Fruit fly (Drosophila melanogaster): ENCODE data around the gene Galt.

The Galt gene

DNA sequence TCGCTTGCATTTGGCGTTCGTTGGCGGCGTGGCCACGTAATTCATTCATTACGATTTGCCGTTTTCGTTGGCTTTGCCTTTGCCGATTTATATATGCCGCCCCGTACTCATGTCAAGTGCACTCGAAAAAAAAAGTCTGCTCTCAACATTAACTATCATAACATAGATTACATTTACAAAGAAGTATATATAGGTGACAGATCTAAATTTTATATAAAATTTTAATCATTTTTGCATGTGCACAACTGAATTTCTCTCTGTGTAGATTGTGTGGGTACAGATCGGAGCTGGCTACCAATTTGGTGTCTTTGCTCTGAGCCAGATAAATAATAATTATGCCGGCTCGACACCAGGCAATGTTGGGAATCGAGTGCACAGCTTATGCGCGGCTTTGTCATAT is 30.6 kb upstream of the Galt start (continued):
- TF ChIP-seq ftz-f1 (GFP tag; optimal IDR thresholded peaks at IDR 0.05) (no peak), HLH3B (GFP tag; IDR thresholded peaks at IDR 0.05) (peak; percentile 70), dpn (GFP tag; optimal IDR thresholded peaks at IDR 0.05) (peak in 1 of 2 experiments; percentile 59), sima (GFP tag; optimal IDR thresholded peaks at IDR 0.05) (no peak), GATAe (GFP tag; conservative IDR thresholded peaks at IDR 0.05) (no peak), Xrp1 (GFP tag; IDR thresholded peaks at IDR 0.05) (peak; percentile 68), CG4424 (GFP tag; optimal IDR thresholded peaks at IDR 0.05) (peak; percentile 54), CG18619 (GFP tag; optimal IDR thresholded peaks at IDR 0.05) (peak; percentile 15), C15 (GFP tag; IDR thresholded peaks at IDR 0.05) (no peak), tll (GFP tag; optimal IDR thresholded peaks at IDR 0.05) (no peak), CG1792 (GFP tag; optimal IDR thresholded peaks at IDR 0.05) (no peak), CG10209 (GFP tag; optimal IDR thresholded peaks at IDR 0.05) (peak; percentile 22), seq (GFP tag; IDR thresholded peaks at IDR 0.05) (peak; percentile 63; the same call in 1 of the 2 replicates), Awh (GFP tag; IDR thresholded peaks at IDR 0.05) (no peak), croc (GFP tag; conservative IDR thresholded peaks at IDR 0.05) (no peak), chm (GFP tag; IDR thresholded peaks at IDR 0.05) (no peak), CG1832 (GFP tag; optimal IDR thresholded peaks at IDR 0.05) (no peak), dan (GFP tag; IDR thresholded peaks at IDR 0.05) (0 out of 2 replicates have a peak, but pooled peaks have one; percentile 23), Elba2 (GFP tag; optimal IDR thresholded peaks at IDR 0.05) (no peak), tup (GFP tag; optimal IDR thresholded peaks at IDR 0.05) (no peak), scrt (GFP tag; optimal IDR thresholded peaks at IDR 0.05) (no peak), CG8478 (optimal IDR thresholded peaks at IDR 0.05) (no peak), hb (GFP tag; IDR thresholded peaks at IDR 0.05; ENCODE audit: partially characterized antibody) (no peak), slbo (GFP tag; IDR thresholded peaks at IDR 0.05) (peak; percentile 71), wek (GFP tag; optimal IDR thresholded peaks at IDR 0.05) (no peak), z (GFP tag; IDR thresholded peaks at IDR 0.05) (no peak), sug (tag; optimal IDR thresholded peaks at IDR 0.05) (no peak), CG7357 (GFP tag; IDR thresholded peaks at IDR 0.05) (0 out of 3 replicates have a peak, but pooled peaks have one; percentile 12), maf-S (GFP tag; optimal IDR thresholded peaks at IDR 0.05) (no peak), Lpt (GFP tag; optimal IDR thresholded peaks at IDR 0.05) (no peak), Hr3 (GFP tag; optimal IDR thresholded peaks at IDR 0.05) (peak; percentile 29), so (GFP tag; IDR thresholded peaks at IDR 0.05) (no peak), CG2889 (GFP tag; IDR thresholded peaks at IDR 0.05) (peak; percentile 51; the same call in 1 of the 3 replicates), CG2712 (tag; optimal IDR thresholded peaks at IDR 0.05) (peak; percentile 61), CG4617 (GFP tag; optimal IDR thresholded peaks at IDR 0.05; ENCODE audit: borderline replicate concordance) (no peak), Mrtf (GFP tag; IDR thresholded peaks at IDR 0.05) (peak; percentile 62; the same call in 1 of the 3 replicates), CG8290 (GFP tag; optimal IDR thresholded peaks at IDR 0.05) (no peak), CG8290 (tag; optimal IDR thresholded peaks at IDR 0.05) (no peak), chif (GFP tag; optimal IDR thresholded peaks at IDR 0.05) (peak; percentile 14 to 57), mam (GFP tag; optimal IDR thresholded peaks at IDR 0.05) (peak; percentile 9), ranshi (GFP tag; IDR thresholded peaks at IDR 0.05) (peak; percentile 56; the same call in 1 of the 2 replicates), Bteb2 (GFP tag; optimal IDR thresholded peaks at IDR 0.05) (no peak), PHDP (tag; optimal IDR thresholded peaks at IDR 0.05) (peak; percentile 29), run (tag; optimal IDR thresholded peaks at IDR 0.05) (no peak), MESR4 (GFP tag; optimal IDR thresholded peaks at IDR 0.05) (no peak), Dll (GFP tag; IDR thresholded peaks at IDR 0.05; ENCODE audit: partially characterized antibody) (no peak), Taf1 (GFP tag; IDR thresholded peaks at IDR 0.05) (no peak), zfh1 (GFP tag; IDR thresholded peaks at IDR 0.05) (peak; percentile 74; the same call in 2 of the 3 replicates), CG10274 (GFP tag; optimal IDR thresholded peaks at IDR 0.05) (no peak), tna (GFP tag; IDR thresholded peaks at IDR 0.05; ENCODE audit: partially characterized antibody) (no peak), peb (GFP tag; IDR thresholded peaks at IDR 0.05) (no peak), CG12219 (GFP tag; optimal IDR thresholded peaks at IDR 0.05) (peak; percentile 34)

Data from whole organism, embryonic.